Worm (Caenorhabditis elegans) whole organism, L2 larva: Measurements from ENCODE around the gene F41B4.2.

Experiments
- C34F6.9 ChIP-seq: fragments of 150-350 bp; optimal IDR thresholded peaks from 2 replicates; lab custom pipeline; 2014; ENCODE audit warnings: missing biosample characterization, missing genetic modification characterization
- F13H6.1 ChIP-seq: sonication (generic microtip); optimal IDR thresholded peaks from 2 replicates; lab custom pipeline; 2016; ENCODE audit warnings: missing genetic modification characterization, missing compliant biosample characterization
- R02D3.7 ChIP-seq: fragments of 150-350 bp; optimal IDR thresholded peaks from 2 replicates; lab custom pipeline; 2014; ENCODE audit warnings: missing biosample characterization, missing genetic modification characterization
- ZK546.5 ChIP-seq: sonication (generic microtip); optimal IDR thresholded peaks from 2 replicates; lab custom pipeline; 2017; ENCODE audit warnings: missing biosample characterization, missing genetic modification characterization
- alr-1 ChIP-seq: fragments of 150-350 bp; optimal IDR thresholded peaks from 2 replicates; lab custom pipeline; 2014; ENCODE audit warnings: missing biosample characterization, missing genetic modification characterization
- aly-2 ChIP-seq: fragments of 150-350 bp; optimal IDR thresholded peaks from 2 replicates; lab custom pipeline; 2014; ENCODE audit warnings: missing biosample characterization, missing genetic modification characterization
- ama-1 ChIP-seq: fragments of 150-350 bp; optimal IDR thresholded peaks from 2 replicates; lab custom pipeline; 2018; ENCODE audit warnings: inconsistent platforms
- ceh-16 ChIP-seq: fragments of 150-350 bp; optimal IDR thresholded peaks from 2 replicates; lab custom pipeline; 2014; ENCODE audit warnings: missing biosample characterization, missing genetic modification characterization
- ceh-82 ChIP-seq: fragments of 150-350 bp; optimal IDR thresholded peaks from 2 replicates; lab custom pipeline; 2014; ENCODE audit warnings: missing biosample characterization, missing genetic modification characterization
- crh-2 ChIP-seq: sonication (generic microtip); optimal IDR thresholded peaks from 2 replicates; lab custom pipeline; 2017; ENCODE audit warnings: missing biosample characterization, missing genetic modification characterization
- dmd-4 ChIP-seq: sonication (generic microtip); optimal IDR thresholded peaks from 2 replicates; lab custom pipeline; 2017; ENCODE audit warnings: missing biosample characterization, missing genetic modification characterization
- elt-1 ChIP-seq: fragments of 150-350 bp; optimal IDR thresholded peaks from 2 replicates; lab custom pipeline; 2014; ENCODE audit warnings: missing biosample characterization, missing genetic modification characterization
- elt-3 ChIP-seq: sonication (generic microtip); optimal IDR thresholded peaks from 2 replicates; lab custom pipeline; 2017; ENCODE audit warnings: missing biosample characterization, missing genetic modification characterization
- lin-11 ChIP-seq: fragments of 150-350 bp; sonication (generic microtip); optimal IDR thresholded peaks from 2 replicates; lab custom pipeline; 2014; ENCODE audit warnings: missing biosample characterization, missing genetic modification characterization, inconsistent platforms, mixed read lengths
- lin-39 ChIP-seq: fragments of 150-350 bp; optimal IDR thresholded peaks from 2 replicates; lab custom pipeline; 2014; ENCODE audit warnings: missing biosample characterization, missing genetic modification reagents, missing genetic modification characterization
- mab-5 ChIP-seq: fragments of 150-350 bp; optimal IDR thresholded peaks from 2 replicates; lab custom pipeline; 2014; ENCODE audit warnings: missing biosample characterization, missing genetic modification characterization
- nhr-10 ChIP-seq: sonication (generic microtip); optimal IDR thresholded peaks from 2 replicates; lab custom pipeline; 2017; ENCODE audit warnings: missing biosample characterization, missing genetic modification characterization
- nhr-11 ChIP-seq: fragments of 150-350 bp; optimal IDR thresholded peaks from 2 replicates; lab custom pipeline; 2014; ENCODE audit warnings: missing biosample characterization, missing genetic modification characterization
- nhr-12 ChIP-seq: fragments of 150-350 bp; optimal IDR thresholded peaks from 2 replicates; lab custom pipeline; 2014; ENCODE audit warnings: missing biosample characterization, missing genetic modification characterization
- nhr-129 ChIP-seq: fragments of 150-350 bp; optimal IDR thresholded peaks from 2 replicates; lab custom pipeline; 2014; ENCODE audit warnings: missing biosample characterization, missing genetic modification characterization
- nhr-21 ChIP-seq: fragments of 150-350 bp; optimal IDR thresholded peaks from 2 replicates; lab custom pipeline; 2014; ENCODE audit warnings: missing biosample characterization, missing genetic modification characterization
- nhr-23 ChIP-seq: fragments of 150-350 bp; optimal IDR thresholded peaks from 2 replicates; lab custom pipeline; 2014; ENCODE audit warnings: missing biosample characterization, missing genetic modification reagents, missing genetic modification characterization
- nhr-237 ChIP-seq: fragments of 150-350 bp; optimal IDR thresholded peaks from 2 replicates; lab custom pipeline; 2014; ENCODE audit warnings: missing biosample characterization, missing genetic modification characterization
- nhr-6 ChIP-seq: fragments of 150-350 bp; optimal IDR thresholded peaks from 2 replicates; lab custom pipeline; 2014; ENCODE audit warnings: missing biosample characterization, missing genetic modification characterization
- nhr-77 ChIP-seq: fragments of 150-350 bp; optimal IDR thresholded peaks from 2 replicates; lab custom pipeline; 2014; ENCODE audit warnings: missing biosample characterization, missing genetic modification characterization
- peb-1 ChIP-seq: fragments of 150-350 bp; optimal IDR thresholded peaks from 2 replicates; lab custom pipeline; 2014; ENCODE audit warnings: missing biosample characterization, missing genetic modification characterization
- skn-1 ChIP-seq: sonication (generic microtip); optimal IDR thresholded peaks from 2 replicates; lab custom pipeline; 2017; ENCODE audit warnings: missing biosample characterization, missing genetic modification characterization
- sma-3 ChIP-seq: sonication (generic microtip); optimal IDR thresholded peaks from 2 replicates; lab custom pipeline; 2016; ENCODE audit warnings: missing genetic modification reagents, missing genetic modification characterization, missing compliant biosample characterization
- sma-9 ChIP-seq, 2 experiments: fragments of 150-350 bp in 1 of 2; sonication (generic microtip) in 1 of 2; optimal IDR thresholded peaks; 2 replicates each; lab custom pipeline; 2014 to 2016; ENCODE audit warnings: missing genetic modification characterization in 2 of 2, mild to moderate bottlenecking in 1 of 2, missing biosample characterization in 1 of 2, missing compliant biosample characterization in 1 of 2, missing genetic modification reagents in 1 of 2, moderate library complexity in 1 of 2
- snpc-4 ChIP-seq: fragments of 150-350 bp; optimal IDR thresholded peaks from 2 replicates; lab custom pipeline; 2014; ENCODE audit warnings: missing biosample characterization, missing genetic modification characterization
- unc-39 ChIP-seq: fragments of 150-350 bp; optimal IDR thresholded peaks from 2 replicates; lab custom pipeline; 2014; ENCODE audit warnings: missing biosample characterization, missing genetic modification characterization
- unc-55 ChIP-seq: fragments of 150-350 bp; sonication (generic microtip); optimal IDR thresholded peaks from 3 replicates; lab custom pipeline; 2014; ENCODE audit warnings: missing biosample characterization, missing genetic modification reagents, missing genetic modification characterization
- zag-1 ChIP-seq: fragments of 150-350 bp; optimal IDR thresholded peaks from 2 replicates; lab custom pipeline; 2014; ENCODE audit warnings: missing biosample characterization, missing genetic modification characterization
- ztf-1 ChIP-seq: fragments of 200-800 bp; sonication (Bioruptor generic); conservative IDR thresholded peaks from 2 replicates; pipeline ENCODE4 v1.3.6; 2022; ENCODE audit warnings: missing genetic modification characterization, missing compliant biosample characterization
- ztf-11 ChIP-seq: sonication (generic microtip); optimal IDR thresholded peaks from 2 replicates; lab custom pipeline; 2017; ENCODE audit warnings: missing biosample characterization, missing genetic modification characterization
- ztf-4 ChIP-seq: fragments of 150-350 bp; optimal IDR thresholded peaks from 2 replicates; lab custom pipeline; 2014; ENCODE audit warnings: missing biosample characterization, missing genetic modification characterization

F41B4.2 gene

DNA sequence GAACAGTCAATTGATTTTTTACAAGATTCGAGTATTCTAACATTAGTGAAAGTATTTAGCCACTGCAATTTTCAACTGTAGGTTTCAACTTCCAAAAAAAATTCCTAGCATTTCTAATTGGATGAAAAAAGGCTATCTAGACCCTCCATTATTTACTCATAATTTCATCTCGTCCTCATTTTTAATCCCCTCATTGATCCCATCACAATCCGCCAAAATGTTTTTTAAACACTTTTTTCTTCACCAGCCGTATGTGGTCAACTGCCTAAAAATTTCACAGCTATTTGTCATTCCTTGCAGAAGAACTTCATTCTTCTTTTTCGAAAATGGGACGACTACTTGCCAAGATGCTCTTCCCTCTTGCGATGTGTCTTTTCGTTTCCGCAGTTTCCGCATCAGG is 18.3 kb upstream of the F41B4.2 start, which contains the start of gene rig-3:
TSS of gene rig-3 (plus strand) at position 301 of the 400 bp plus-strand sequence.
- TF ChIP-seq nhr-6 (tag; lab: Kevin White, UChicago) (no peak), ZK546.5 (tag; lab: Kevin White, UChicago) (no peak), aly-2 (tag; lab: Kevin White, UChicago) (no peak), R02D3.7 (tag; lab: Kevin White, UChicago) (no peak), nhr-21 (tag; lab: Kevin White, UChicago) (no peak), elt-1 (tag; lab: Kevin White, UChicago) (no peak), snpc-4 (tag; lab: Kevin White, UChicago) (no peak), ama-1 (lab: Kevin White, UChicago) (no peak), F13H6.1 (tag; lab: Kevin White, UChicago) (no peak), unc-55 (no peak), C34F6.9 (tag; lab: Kevin White, UChicago) (no peak), nhr-23 (no peak), ztf-1 (GFP tag; lab: Robert Waterston, UW) (no peak), elt-3 (tag; lab: Kevin White, UChicago) (no peak), lin-11 (tag; lab: Kevin White, UChicago) (no peak)

ce11 chrX:6850412-6850811 is 15.3 kb upstream of the F41B4.2 start:
- no peak for TF ChIP-seq ztf-1 (GFP tag; lab: Robert Waterston, UW)
- no peak for TF ChIP-seq skn-1 (tag; lab: Kevin White, UChicago)
- no peak for TF ChIP-seq elt-3 (tag; lab: Kevin White, UChicago)
- no peak for TF ChIP-seq unc-55
- no peak for TF ChIP-seq snpc-4 (tag; lab: Kevin White, UChicago)

DNA sequence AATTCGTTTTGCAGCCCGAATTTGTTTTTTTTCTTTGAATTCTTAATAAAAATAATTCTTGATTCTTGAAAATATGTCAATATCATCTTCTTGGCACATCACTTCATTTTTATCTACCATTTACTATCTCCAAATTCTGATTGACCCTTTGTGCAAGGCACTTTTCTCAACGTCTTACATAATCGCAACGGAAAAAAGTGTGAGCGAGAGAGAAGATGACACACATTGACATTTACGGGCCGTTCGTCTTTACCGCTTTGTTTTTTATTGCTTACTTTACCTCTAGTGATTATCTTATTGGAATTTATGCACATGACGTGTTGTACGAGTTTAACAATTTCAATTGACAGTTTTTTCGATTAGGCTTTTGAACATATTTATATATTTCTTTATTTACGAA is 13.5 kb upstream of the F41B4.2 start:
- no peak for TF ChIP-seq elt-1 (tag; lab: Kevin White, UChicago)
- TF ChIP-seq R02D3.7 (tag; lab: Kevin White, UChicago): no peak
- TF ChIP-seq skn-1 (tag; lab: Kevin White, UChicago): no peak
- TF ChIP-seq ZK546.5 (tag; lab: Kevin White, UChicago): no peak
- no peak for TF ChIP-seq lin-39 (tag; lab: Kevin White, UChicago)
- no peak for TF ChIP-seq ceh-82 (tag; lab: Kevin White, UChicago)
- TF ChIP-seq nhr-129 (tag; lab: Kevin White, UChicago): no peak
- no peak for TF ChIP-seq ztf-11 (tag; lab: Kevin White, UChicago)
- no peak for TF ChIP-seq nhr-11 (tag; lab: Kevin White, UChicago)
- no peak for TF ChIP-seq F13H6.1 (tag; lab: Kevin White, UChicago)
- TF ChIP-seq unc-39 (tag; lab: Kevin White, UChicago): no peak
- TF ChIP-seq nhr-21 (tag; lab: Kevin White, UChicago): no peak
- no peak for TF ChIP-seq C34F6.9 (tag; lab: Kevin White, UChicago)

DNA sequence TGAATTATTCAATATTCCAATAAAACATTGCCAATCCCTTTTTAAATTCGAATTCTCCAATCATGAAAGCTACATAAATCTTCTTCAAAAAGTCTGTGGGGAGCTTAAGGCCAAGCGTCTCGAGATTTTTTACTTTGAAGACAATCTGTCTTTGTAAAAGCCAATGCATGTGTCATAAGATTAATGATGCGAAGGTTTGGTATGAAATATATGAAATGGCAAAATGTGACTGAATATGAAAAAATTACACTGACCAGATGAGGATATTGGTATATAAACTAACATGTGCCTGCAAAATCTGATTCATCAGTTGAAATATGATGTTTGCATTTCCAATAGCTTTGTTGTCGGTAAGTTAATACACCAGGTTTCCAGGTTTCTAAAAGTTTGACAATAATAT is 10.9 kb upstream of the F41B4.2 start, which contains the start of gene C53B7.2:
TSS of gene C53B7.2 (plus strand) at position 301 of the 400 bp plus-strand sequence.
- TF ChIP-seq R02D3.7 (tag; lab: Kevin White, UChicago) (no peak), mab-5 (tag; lab: Kevin White, UChicago) (peak; percentile 72), nhr-129 (tag; lab: Kevin White, UChicago) (no peak)
- TF ChIP-seq, all 48 proteins: peak for 1

DNA sequence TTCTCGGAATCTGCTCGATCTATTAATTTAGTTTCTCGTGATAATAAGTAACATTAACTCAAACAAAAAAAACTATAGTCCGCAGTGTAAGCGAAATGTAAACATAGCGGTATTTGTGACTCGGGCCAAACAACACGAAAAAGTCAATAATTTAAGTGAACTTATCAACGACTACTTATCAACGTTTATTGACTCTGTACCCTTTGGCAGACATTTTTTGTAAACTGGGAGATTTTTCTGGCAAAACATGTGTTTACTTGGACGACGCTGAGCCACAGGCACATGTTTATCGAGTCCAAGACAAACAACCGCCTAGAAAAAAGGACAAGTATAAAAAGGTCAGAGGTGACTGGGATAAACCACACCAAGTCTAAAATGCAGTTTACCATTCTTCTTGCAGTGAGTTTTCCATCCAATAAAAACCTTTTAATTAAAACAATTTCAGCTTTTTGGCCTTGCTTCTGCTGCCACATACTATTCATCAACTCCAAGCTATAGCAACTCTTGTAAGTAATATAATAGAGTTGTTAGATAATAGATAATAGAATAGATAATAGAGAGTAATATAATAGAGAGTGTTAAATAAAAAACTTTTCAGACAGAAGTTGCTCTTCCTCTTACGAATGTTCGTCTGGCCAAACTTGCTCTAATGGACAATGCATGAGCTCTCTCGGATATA is 9.5 kb upstream of the F41B4.2 start, which contains the start of gene C53B7.3:
TSS of gene C53B7.3 (plus strand) at position 362 of the 679 bp plus-strand sequence.
- no peak for TF ChIP-seq dmd-4 (tag; lab: Kevin White, UChicago)
- TF ChIP-seq F13H6.1 (tag; lab: Kevin White, UChicago): peak; percentile 34
- no peak for TF ChIP-seq lin-11 (tag; lab: Kevin White, UChicago)

DNA sequence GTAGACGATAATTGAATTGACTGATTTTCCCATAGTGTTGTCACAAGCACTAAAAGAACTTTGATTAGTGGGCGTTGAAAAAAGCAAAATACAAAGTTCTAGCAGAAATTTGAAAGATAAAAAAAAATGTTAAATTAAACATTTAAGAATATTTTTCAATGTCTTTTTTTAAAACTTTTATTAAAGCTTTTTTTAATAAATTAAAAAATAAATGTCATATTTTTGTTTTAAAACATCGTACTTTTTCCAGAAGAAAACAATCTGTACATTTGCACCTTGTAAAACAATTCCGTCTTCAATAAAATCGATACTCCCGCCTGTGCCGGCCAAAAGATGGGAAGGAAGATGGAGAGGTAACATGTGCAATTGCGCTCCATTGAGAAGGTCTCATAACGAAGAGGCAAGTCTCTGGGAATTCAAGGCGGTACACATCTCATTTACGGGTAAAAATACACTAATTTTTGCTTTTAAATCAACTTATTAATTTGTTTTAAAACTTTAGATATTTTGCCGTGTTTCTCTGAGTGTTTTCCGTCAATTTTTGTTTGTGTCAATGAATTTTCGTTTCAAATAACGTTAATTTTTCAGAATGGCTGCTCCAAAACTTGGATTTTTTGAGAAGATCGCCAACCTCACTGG is 5.7 kb upstream of the F41B4.2 start, which contains the start of the genes glr-6 and asg-2:
TSS of gene glr-6 (minus strand) at position 51 of the 639 bp plus-strand sequence.
TSS of gene asg-2 (plus strand) at position 589 of the 639 bp plus-strand sequence.
- TF ChIP-seq nhr-77 (tag; lab: Kevin White, UChicago) (peak; percentile 21), sma-3 (GFP tag; lab: Kevin White, UChicago) (peak; percentile 84), alr-1 (tag; lab: Kevin White, UChicago) (no peak), ceh-16 (peak; percentile 35), dmd-4 (tag; lab: Kevin White, UChicago) (no peak), lin-11 (tag; lab: Kevin White, UChicago) (peak; percentile 14), ztf-11 (tag; lab: Kevin White, UChicago) (no peak), elt-3 (tag; lab: Kevin White, UChicago) (no peak), skn-1 (tag; lab: Kevin White, UChicago) (peak; percentile 66), ztf-4 (tag; lab: Kevin White, UChicago) (peak; percentile 35), zag-1 (tag; lab: Kevin White, UChicago) (peak; percentile 45), nhr-129 (tag; lab: Kevin White, UChicago) (peak; percentile 92), unc-39 (tag; lab: Kevin White, UChicago) (no peak), aly-2 (tag; lab: Kevin White, UChicago) (no peak), sma-9 (GFP tag; optimal IDR thresholded peaks at IDR 0.05; lab: Kevin White, UChicago) (peak; percentile 83), sma-9 (tag; optimal IDR thresholded peaks at IDR 0.05; lab: Kevin White, UChicago) (no peak), R02D3.7 (tag; lab: Kevin White, UChicago) (peak; percentile 24), peb-1 (tag; lab: Kevin White, UChicago) (no peak), nhr-6 (tag; lab: Kevin White, UChicago) (peak; percentile 74), crh-2 (tag; lab: Kevin White, UChicago) (peak; percentile 90), nhr-11 (tag; lab: Kevin White, UChicago) (no peak), ama-1 (lab: Kevin White, UChicago) (peak; percentile 31), nhr-12 (no peak), nhr-23 (no peak), ztf-1 (GFP tag; lab: Robert Waterston, UW) (no peak), nhr-10 (tag; lab: Kevin White, UChicago) (no peak), nhr-237 (tag; lab: Kevin White, UChicago) (no peak)
